Worm (Caenorhabditis elegans): ENCODE data around the gene suox-1.

DNA sequence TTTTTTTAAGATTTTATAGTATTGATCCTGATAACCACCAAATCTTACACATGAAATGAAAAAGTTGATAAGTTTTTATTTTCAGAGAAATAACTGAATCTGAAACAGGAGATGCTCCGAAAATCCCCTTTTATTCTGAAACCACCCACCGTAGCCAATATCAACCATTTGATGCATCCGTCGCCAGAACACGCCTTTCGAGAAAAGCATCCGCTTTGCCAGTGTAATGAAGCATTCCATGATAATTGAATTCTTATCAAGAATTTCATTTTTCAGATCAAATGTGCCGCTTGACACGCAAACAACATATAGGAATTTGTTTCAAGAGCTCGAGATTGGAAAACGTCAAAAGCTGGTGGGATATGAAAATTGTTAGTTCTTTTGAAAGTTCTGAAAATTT lies 7.4 kb downstream of the suox-1 start, which contains the start of gene tbh-1:
- TF ChIP-seq aptf-2 (GFP tag; conservative IDR thresholded peaks at IDR 0.05) (no peak), nhr-179 (tag; optimal IDR thresholded peaks at IDR 0.05) (no peak), ama-1 (optimal IDR thresholded peaks at IDR 0.05) (no peak), ama-1 (GFP tag; optimal IDR thresholded peaks at IDR 0.05) (no peak), hmg-1.2 (GFP tag; IDR thresholded peaks at IDR 0.05) (no peak), ztf-26 (tag; optimal IDR thresholded peaks at IDR 0.05) (no peak), nhr-80 (tag; optimal IDR thresholded peaks at IDR 0.05) (no peak), egrh-3 (GFP tag; IDR thresholded peaks at IDR 0.05) (no peak)
